Worm (Caenorhabditis elegans) whole organism, mixed stage, embryonic: ENCODE data around the gene ggtb-1.

ENCODE experiments used
- elt-1 ChIP-seq: sonication (generic microtip); optimal IDR thresholded peaks from 2 replicates; lab custom pipeline; 2017; ENCODE audit warnings: missing genetic modification characterization, mild to moderate bottlenecking, missing compliant biosample characterization, antibody characterized with exemption, moderate library complexity, borderline replicate concordance; ENCODE audit not compliant: insufficient read depth
- lin-13 ChIP-seq: fragments of 150-350 bp; optimal IDR thresholded peaks from 2 replicates; lab custom pipeline; 2014; ENCODE audit warnings: missing biosample characterization, missing genetic modification characterization
- nhr-237 ChIP-seq: fragments of 150-350 bp; optimal IDR thresholded peaks from 2 replicates; lab custom pipeline; 2014; ENCODE audit warnings: missing biosample characterization, missing genetic modification characterization
- pha-4 ChIP-seq: fragments of 150-350 bp; optimal IDR thresholded peaks from 2 replicates; lab custom pipeline; 2018; ENCODE audit warnings: missing biosample characterization, missing genetic modification reagents, missing genetic modification characterization
- unc-39 ChIP-seq: fragments of 150-350 bp; optimal IDR thresholded peaks from 2 replicates; lab custom pipeline; 2014; ENCODE audit warnings: missing biosample characterization, missing genetic modification characterization
- unc-62 ChIP-seq: fragments of 150-350 bp; optimal IDR thresholded peaks from 2 replicates; lab custom pipeline; 2014; ENCODE audit warnings: missing biosample characterization, missing genetic modification reagents, missing genetic modification characterization
- zip-8 ChIP-seq: fragments of 150-350 bp; optimal IDR thresholded peaks from 2 replicates; lab custom pipeline; 2014; ENCODE audit warnings: missing biosample characterization, missing genetic modification characterization

- TF ChIP-seq nhr-237 (tag; lab: Kevin White, UChicago) = peak; percentile 88
- TF ChIP-seq pha-4 (tag; lab: Kevin White, UChicago) = peak; percentile 85
- no peak for TF ChIP-seq elt-1 (tag; lab: Kevin White, UChicago)
- TF ChIP-seq unc-39 (tag; lab: Kevin White, UChicago) = no peak
- TF ChIP-seq unc-62 (GFP tag; lab: Kevin White, UChicago) = peak; percentile 70
- no peak for TF ChIP-seq zip-8 (tag; lab: Kevin White, UChicago)
- peak; percentile 96 for TF ChIP-seq lin-13 (tag; lab: Kevin White, UChicago)
Observed at ce11 chrIII:7162065-7162762, 28.6 kb downstream of the ggtb-1 start, which contains the start of the genes syf-2 and K04G7.1.
